Fruit fly (Drosophila melanogaster): ENCODE measurements around the gene CG33169.

DNA sequence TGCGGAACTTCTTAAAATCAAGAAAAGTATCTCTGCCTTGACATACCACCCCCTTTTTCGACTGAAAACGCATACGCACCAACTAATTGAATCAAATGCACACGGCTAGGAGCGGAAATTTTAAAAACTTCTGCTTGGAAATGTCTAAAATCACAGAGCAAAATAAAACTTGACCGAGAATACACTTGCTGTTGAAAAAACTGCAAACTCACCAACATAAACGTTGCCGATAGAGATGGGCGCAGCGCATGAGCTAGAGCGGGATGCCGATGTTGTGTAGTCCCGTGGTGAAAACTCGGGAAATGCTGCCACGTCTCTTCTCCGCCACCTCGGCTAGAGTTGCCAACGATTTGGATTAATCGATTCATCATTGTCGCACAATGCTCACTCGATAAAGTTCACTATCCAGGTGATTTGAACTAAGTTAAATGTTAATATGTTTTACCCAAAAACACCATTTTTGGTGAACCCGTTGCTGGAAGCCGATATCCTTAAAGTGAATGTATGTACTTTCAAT is 8.2 kb downstream of the CG33169 start, which contains the start of the genes CG11109 and Arf1:
- TF ChIP-seq en (GFP tag; optimal IDR thresholded peaks at IDR 0.05) (no peak), CG10274 (GFP tag; optimal IDR thresholded peaks at IDR 0.05) (no peak), Ada2b (GFP tag; IDR thresholded peaks at IDR 0.05) (no peak), PHDP (tag; optimal IDR thresholded peaks at IDR 0.05) (no peak), inv (GFP tag; IDR thresholded peaks at IDR 0.05; ENCODE audit: partially characterized antibody) (peak; percentile 44; the same call in 1 of the 2 replicates), p53 (GFP tag; optimal IDR thresholded peaks at IDR 0.05) (no peak), CG13624 (GFP tag; optimal IDR thresholded peaks at IDR 0.05) (no peak), Deaf1 (tag; optimal IDR thresholded peaks at IDR 0.05) (no peak), CG15601 (tag; optimal IDR thresholded peaks at IDR 0.05) (no peak), CG14014 (GFP tag; IDR thresholded peaks at IDR 0.05) (no peak)
